Worm (Caenorhabditis elegans) whole organism, L4 larva: Measurements from ENCODE around the gene npa-1.

ENCODE experiments used
- ceh-28 ChIP-seq: fragments of 150-350 bp; optimal IDR thresholded peaks from 2 replicates; lab custom pipeline; 2014; ENCODE audit warnings: missing biosample characterization, missing genetic modification reagents, missing genetic modification characterization
- ces-1 ChIP-seq: fragments of 150-350 bp; sonication (generic microtip); optimal IDR thresholded peaks from 4 replicates; lab custom pipeline; 2014; ENCODE audit warnings: missing biosample characterization, missing genetic modification reagents, missing genetic modification characterization
- egl-27 ChIP-seq: sonication (generic microtip); optimal IDR thresholded peaks from 3 replicates; lab custom pipeline; 2017; ENCODE audit warnings: missing biosample characterization, missing genetic modification reagents, missing genetic modification characterization
- gei-8 ChIP-seq: fragments of 200-800 bp; sonication (Bioruptor generic); optimal IDR thresholded peaks from 2 replicates; lab custom pipeline; 2018; ENCODE audit warnings: mild to moderate bottlenecking, missing genetic modification characterization, missing compliant biosample characterization
- lin-38 ChIP-seq: fragments of 200-800 bp; sonication (Bioruptor generic); IDR thresholded peaks from 2 replicates; pipeline ENCODE4 v1.3.6; 2022; ENCODE audit warnings: missing genetic modification reagents, missing genetic modification characterization, missing compliant biosample characterization
- madf-5 ChIP-seq, 2 experiments: fragments of 200-800 bp; sonication (Bioruptor generic); IDR thresholded peaks; 2 replicates each; pipeline ENCODE4 v1.3.6; 2022; ENCODE audit warnings: missing compliant biosample characterization in 2 of 2, missing genetic modification characterization in 2 of 2
- nhr-6 ChIP-seq: fragments of 150-350 bp; optimal IDR thresholded peaks from 2 replicates; lab custom pipeline; 2014; ENCODE audit warnings: missing biosample characterization, missing genetic modification characterization
- unc-130 ChIP-seq: sonication (generic microtip); optimal IDR thresholded peaks from 2 replicates; lab custom pipeline; 2016; ENCODE audit warnings: missing genetic modification reagents, missing genetic modification characterization, missing compliant biosample characterization

DNA sequence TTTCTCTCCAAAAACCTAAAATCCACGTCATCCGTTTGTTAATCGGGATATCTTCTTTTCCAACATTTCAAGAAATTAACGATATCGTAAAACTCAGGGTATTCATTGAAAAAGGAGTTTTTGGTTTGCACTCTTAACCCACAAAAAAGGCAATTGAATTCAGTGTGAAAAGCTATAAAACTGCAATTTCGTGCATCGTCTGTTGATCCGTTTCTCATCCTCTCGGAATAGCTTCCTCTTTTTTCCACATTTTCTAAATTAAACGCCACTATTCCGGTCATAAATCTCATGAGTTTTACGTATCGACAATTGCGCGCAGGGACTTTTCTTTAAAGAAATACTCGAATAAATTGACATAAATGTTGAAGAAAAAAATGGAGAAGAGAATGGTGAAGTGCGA, 36.6 kb downstream of the npa-1 start:
- TF ChIP-seq gei-8 (GFP tag; lab: Kevin White, UChicago) (no peak), unc-130 (GFP tag; lab: Kevin White, UChicago) (no peak), lin-38 (GFP tag; lab: Robert Waterston, UW) (no peak), nhr-6 (tag; lab: Kevin White, UChicago) (no peak), ceh-28 (tag; lab: Kevin White, UChicago) (no peak), ces-1 (GFP tag; lab: Kevin White, UChicago) (no peak), madf-5 (GFP tag; IDR thresholded peaks at IDR 0.05; lab: Robert Waterston, UW) (no peak), egl-27 (no peak)
